Worm (Caenorhabditis elegans): Measurements from ENCODE around the gene E04F6.10.

- no peak for TF ChIP-seq snpc-4 (tag; optimal IDR thresholded peaks at IDR 0.05)
- no peak for TF ChIP-seq lin-13 (tag; optimal IDR thresholded peaks at IDR 0.05)
- no peak for TF ChIP-seq bed-3 (GFP tag; optimal IDR thresholded peaks at IDR 0.05)
- TF ChIP-seq unc-62 (GFP tag; optimal IDR thresholded peaks at IDR 0.05) = no peak
- TF ChIP-seq ces-1 (GFP tag; optimal IDR thresholded peaks at IDR 0.05) = no peak
- no peak for TF ChIP-seq lsy-2 (tag; optimal IDR thresholded peaks at IDR 0.05)
- TF ChIP-seq pha-4 (tag; optimal IDR thresholded peaks at IDR 0.05) = no peak
- TF ChIP-seq unc-39 (tag; optimal IDR thresholded peaks at IDR 0.05) = no peak
- TF ChIP-seq elt-3 (tag; optimal IDR thresholded peaks at IDR 0.05) = no peak
- no peak for TF ChIP-seq nhr-76 (tag; optimal IDR thresholded peaks at IDR 0.05)
- no peak for TF ChIP-seq blmp-1 (tag; optimal IDR thresholded peaks at IDR 0.05)
- no peak for TF ChIP-seq nhr-2 (tag; optimal IDR thresholded peaks at IDR 0.05)
- TF ChIP-seq sptf-1 (tag; optimal IDR thresholded peaks at IDR 0.05) = no peak
Observed at ce11 chrII:7253073-7253472, 36.1 kb upstream of the E04F6.10 start, which contains the start of gene lsm-4.
